Worm (Caenorhabditis elegans): ENCODE results near the gene oxy-4.

DNA sequence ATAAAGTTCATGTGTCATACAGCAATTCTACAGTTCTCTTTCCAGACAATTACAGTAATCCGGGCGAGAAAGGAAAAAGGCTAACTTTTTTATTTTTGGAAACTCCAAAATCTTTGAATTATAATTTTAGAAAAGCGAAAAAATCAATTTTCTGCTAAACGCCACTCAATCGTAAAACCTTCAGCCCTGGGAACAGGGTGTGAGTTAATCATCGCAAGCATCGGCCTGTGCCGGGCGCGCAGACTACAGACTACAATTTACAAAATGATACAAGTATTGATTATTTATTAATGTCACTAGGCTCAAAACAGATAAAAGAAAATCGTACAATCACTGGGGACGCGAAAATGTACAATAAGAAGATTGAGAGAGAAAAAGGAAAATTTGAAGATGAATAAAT, 27.9 kb downstream of the oxy-4 start:
- TF ChIP-seq scrt-1 (GFP tag; IDR thresholded peaks at IDR 0.05) = no peak
- TF ChIP-seq hmg-4 (GFP tag; optimal IDR thresholded peaks at IDR 0.05) = no peak
